Fruit fly (Drosophila melanogaster) whole organism, prepupa: ENCODE data around the gene CG6650.

Experiments
- CG10669 ChIP-seq: fragments of 200-800 bp; sonication (Bioruptor generic); optimal IDR thresholded peaks from 3 replicates; lab custom pipeline; 2018; ENCODE audit warnings: missing biosample characterization, mild to moderate bottlenecking, missing genetic modification characterization, moderate library complexity
- CG11294 ChIP-seq: fragments of 200-800 bp; sonication (Bioruptor generic); IDR thresholded peaks from 2 replicates; pipeline ENCODE4 v1.3.6; 2022; ENCODE audit warnings: missing biosample characterization, missing genetic modification characterization
- CG15336 ChIP-seq: fragments of 200-800 bp; sonication (Bioruptor generic); IDR thresholded peaks from 2 replicates; pipeline ENCODE4 v1.3.6; 2022; ENCODE audit warnings: missing biosample characterization, missing genetic modification characterization
- CG1621 ChIP-seq: fragments of 200-800 bp; sonication (Bioruptor generic); optimal IDR thresholded peaks from 3 replicates; lab custom pipeline; 2018; ENCODE audit warnings: missing biosample characterization, mild to moderate bottlenecking, missing genetic modification characterization
- CG16779 ChIP-seq: fragments of 200-800 bp; sonication (Bioruptor generic); optimal IDR thresholded peaks from 3 replicates; lab custom pipeline; 2017; ENCODE audit warnings: missing biosample characterization, mild to moderate bottlenecking, missing genetic modification characterization
- CG3032 ChIP-seq: fragments of 200-800 bp; optimal IDR thresholded peaks from 2 replicates; lab custom pipeline; 2019; ENCODE audit warnings: missing biosample characterization, mild to moderate bottlenecking, missing genetic modification characterization, moderate library complexity
- CG32006 ChIP-seq: fragments of 200-800 bp; sonication (Bioruptor generic); optimal IDR thresholded peaks from 3 replicates; lab custom pipeline; 2017; ENCODE audit warnings: missing biosample characterization, mild to moderate bottlenecking, missing genetic modification characterization
- CG34406 ChIP-seq: fragments of 200-800 bp; sonication (Bioruptor generic); optimal IDR thresholded peaks from 3 replicates; lab custom pipeline; 2016; ENCODE audit warnings: missing biosample characterization, missing genetic modification characterization
- CG3919 ChIP-seq: fragments of 200-800 bp; sonication (Bioruptor generic); optimal IDR thresholded peaks from 3 replicates; lab custom pipeline; 2016; ENCODE audit warnings: missing biosample characterization, missing genetic modification characterization
- CG4318 ChIP-seq: fragments of 200-800 bp; sonication (Bioruptor generic); optimal IDR thresholded peaks from 3 replicates; lab custom pipeline; 2017; ENCODE audit warnings: missing biosample characterization, mild to moderate bottlenecking, missing genetic modification characterization
- CG6163 ChIP-seq: fragments of 200-800 bp; sonication (Bioruptor generic); IDR thresholded peaks from 3 replicates; pipeline ENCODE4 v1.3.6; 2022; ENCODE audit warnings: missing biosample characterization, missing genetic modification characterization
- CG6276 ChIP-seq: fragments of 200-800 bp; sonication (Bioruptor generic); optimal IDR thresholded peaks from 2 replicates; lab custom pipeline; 2017; ENCODE audit warnings: missing biosample characterization, mild to moderate bottlenecking, missing genetic modification characterization
- CG6808 ChIP-seq: fragments of 200-800 bp; sonication (Bioruptor generic); optimal IDR thresholded peaks from 3 replicates; lab custom pipeline; 2017; ENCODE audit warnings: missing biosample characterization, missing genetic modification characterization, mild to moderate bottlenecking, moderate library complexity, missing genetic modification reagents
- CG8119 ChIP-seq: fragments of 200-800 bp; sonication (Bioruptor generic); IDR thresholded peaks from 3 replicates; pipeline ENCODE4 v1.3.6; 2022; ENCODE audit warnings: missing biosample characterization, missing genetic modification characterization
- Eip75B ChIP-seq: fragments of 200-800 bp; sonication (Bioruptor generic); optimal IDR thresholded peaks from 3 replicates; lab custom pipeline; 2016; ENCODE audit warnings: missing biosample characterization, missing genetic modification characterization
- Eip78C ChIP-seq: fragments of 200-800 bp; sonication (Bioruptor generic); peaks from one replicate; lab custom pipeline; 2016; ENCODE audit warnings: missing biosample characterization, missing genetic modification characterization
- Eip93F ChIP-seq: fragments of 200-800 bp; sonication (Bioruptor generic); optimal IDR thresholded peaks from 2 replicates; lab custom pipeline; 2016; ENCODE audit warnings: missing biosample characterization, mild to moderate bottlenecking, missing genetic modification characterization
- Ets96B ChIP-seq: fragments of 200-800 bp; optimal IDR thresholded peaks from 2 replicates; lab custom pipeline; 2019; ENCODE audit warnings: missing biosample characterization, mild to moderate bottlenecking, missing genetic modification characterization, moderate library complexity
- Hr38 ChIP-seq: sonication (Bioruptor generic); optimal IDR thresholded peaks from 2 replicates; lab custom pipeline; 2016; ENCODE audit warnings: missing biosample characterization, missing genetic modification characterization
- Hr39 ChIP-seq: fragments of 200-800 bp; sonication (Bioruptor generic); optimal IDR thresholded peaks from 2 replicates; lab custom pipeline; 2016; ENCODE audit warnings: missing biosample characterization, missing genetic modification characterization
- Lpt ChIP-seq: fragments of 200-800 bp; sonication (Bioruptor generic); optimal IDR thresholded peaks from 3 replicates; lab custom pipeline; 2016; ENCODE audit warnings: missing biosample characterization, missing genetic modification characterization
- Met ChIP-seq: fragments of 200-800 bp; sonication (Bioruptor generic); optimal IDR thresholded peaks from 3 replicates; lab custom pipeline; 2016; ENCODE audit warnings: missing biosample characterization, missing genetic modification characterization
- Smox ChIP-seq: fragments of 200-800 bp; sonication (Bioruptor generic); optimal IDR thresholded peaks from 3 replicates; lab custom pipeline; 2016; ENCODE audit warnings: missing biosample characterization, missing genetic modification characterization
- Sox102F ChIP-seq: fragments of 200-800 bp; sonication (Bioruptor generic); optimal IDR thresholded peaks from 2 replicates; lab custom pipeline; 2016; ENCODE audit warnings: missing biosample characterization, mild to moderate bottlenecking, missing genetic modification characterization
- Sox14 ChIP-seq: fragments of 200-800 bp; sonication (Bioruptor generic); optimal IDR thresholded peaks from 3 replicates; lab custom pipeline; 2016; ENCODE audit warnings: missing biosample characterization, missing genetic modification characterization
- Sox15 ChIP-seq: fragments of 200-800 bp; sonication (Bioruptor generic); optimal IDR thresholded peaks from 3 replicates; lab custom pipeline; 2016; ENCODE audit warnings: missing biosample characterization, missing genetic modification characterization
- acj6 ChIP-seq: fragments of 200-800 bp; sonication (Bioruptor generic); optimal IDR thresholded peaks from 3 replicates; lab custom pipeline; 2016; ENCODE audit warnings: missing biosample characterization, missing genetic modification characterization
- dac ChIP-seq: fragments of 200-800 bp; sonication (Bioruptor generic); optimal IDR thresholded peaks from 2 replicates; lab custom pipeline; 2017; ENCODE audit warnings: missing biosample characterization, mild to moderate bottlenecking, missing genetic modification characterization
- dsx ChIP-seq: fragments of 200-800 bp; optimal IDR thresholded peaks from 3 replicates; lab custom pipeline; 2019; ENCODE audit warnings: missing biosample characterization, mild to moderate bottlenecking, missing genetic modification characterization, moderate library complexity; ENCODE audit not compliant: poor library complexity, severe bottlenecking
- eg ChIP-seq: fragments of 200-800 bp; sonication (Bioruptor generic); IDR thresholded peaks from 3 replicates; pipeline ENCODE4 v1.3.6; 2022; ENCODE audit warnings: missing biosample characterization, missing genetic modification characterization
- esn ChIP-seq: fragments of 200-800 bp; sonication (Bioruptor generic); optimal IDR thresholded peaks from 2 replicates; lab custom pipeline; 2016; ENCODE audit warnings: missing biosample characterization, mild to moderate bottlenecking, missing genetic modification characterization, moderate library complexity
- fd85E ChIP-seq: fragments of 200-800 bp; sonication (Bioruptor generic); optimal IDR thresholded peaks from 3 replicates; lab custom pipeline; 2016; ENCODE audit warnings: missing biosample characterization, missing genetic modification characterization
- fkh ChIP-seq: fragments of 200-800 bp; sonication (Bioruptor generic); optimal IDR thresholded peaks from 3 replicates; lab custom pipeline; 2017; ENCODE audit warnings: missing biosample characterization, mild to moderate bottlenecking, missing genetic modification characterization, moderate library complexity
- lz ChIP-seq: fragments of 200-800 bp; sonication (Bioruptor generic); optimal IDR thresholded peaks from 3 replicates; lab custom pipeline; 2016; ENCODE audit warnings: missing biosample characterization, missing genetic modification characterization
- net ChIP-seq: fragments of 200-800 bp; sonication (Bioruptor generic); optimal IDR thresholded peaks from 3 replicates; lab custom pipeline; 2016; ENCODE audit warnings: missing biosample characterization, missing genetic modification characterization
- pdm3 ChIP-seq: fragments of 200-800 bp; sonication (Bioruptor generic); optimal IDR thresholded peaks from 3 replicates; lab custom pipeline; 2016; ENCODE audit warnings: missing biosample characterization, missing genetic modification characterization
- spab ChIP-seq: fragments of 200-800 bp; sonication (Bioruptor generic); optimal IDR thresholded peaks from 2 replicates; lab custom pipeline; 2017; ENCODE audit warnings: missing biosample characterization, mild to moderate bottlenecking, missing genetic modification characterization, missing genetic modification reagents
- ss ChIP-seq, 2 experiments: fragments of 200-800 bp; sonication (Bioruptor generic); optimal IDR thresholded peaks; 2 replicates in 1 of 2; 3 replicates in 1 of 2; lab custom pipeline; 2017 to 2018; ENCODE audit warnings: mild to moderate bottlenecking in 2 of 2, missing biosample characterization in 2 of 2, missing genetic modification characterization in 2 of 2, moderate library complexity in 1 of 2
- svp ChIP-seq: fragments of 200-800 bp; sonication (Bioruptor generic); peaks from one replicate; lab custom pipeline; 2016; ENCODE audit warnings: missing biosample characterization, missing genetic modification characterization
- topi ChIP-seq: fragments of 200-800 bp; sonication (Bioruptor generic); optimal IDR thresholded peaks from 3 replicates; lab custom pipeline; 2016; ENCODE audit warnings: missing biosample characterization, missing genetic modification characterization
- vri ChIP-seq: fragments of 200-800 bp; sonication (Bioruptor generic); optimal IDR thresholded peaks from 3 replicates; lab custom pipeline; 2016; ENCODE audit warnings: missing biosample characterization, mild to moderate bottlenecking, missing genetic modification characterization

The CG6650 gene

DNA sequence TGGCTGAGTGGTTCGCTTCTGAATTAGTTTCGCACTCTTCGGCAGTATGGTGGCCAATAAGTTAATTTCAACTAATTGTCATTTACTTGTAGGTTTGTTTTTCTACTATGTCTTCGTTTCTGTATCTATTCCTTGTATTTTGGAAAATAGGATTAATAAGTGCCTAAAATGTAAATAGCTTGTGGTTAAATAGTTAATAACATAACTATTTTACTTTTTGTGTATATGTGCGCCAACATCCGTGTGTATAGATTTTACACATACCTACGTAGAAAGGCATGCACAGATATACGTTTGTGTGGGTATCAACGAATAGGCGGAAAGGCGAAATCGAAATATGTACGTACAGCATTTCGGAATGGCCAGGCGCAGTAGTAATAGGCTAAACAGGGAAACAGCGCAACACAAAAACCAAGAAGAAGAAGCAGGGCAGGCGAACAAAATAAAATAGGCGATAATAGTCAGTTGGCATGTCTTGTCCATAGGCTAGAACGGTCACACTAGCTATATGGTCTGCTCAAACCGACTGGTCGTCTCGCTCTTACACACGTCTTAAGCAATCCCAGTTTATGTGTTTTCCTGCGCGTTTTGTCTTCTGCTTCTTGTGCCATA is 28.6 kb upstream of the CG6650 start:
- TF ChIP-seq net (GFP tag; lab: Kevin White, UChicago) (no peak), Eip78C (GFP tag; lab: Kevin White, UChicago) (peak; percentile 26), Sox102F (no peak), CG15336 (GFP tag; lab: Robert Waterston, UW) (peak; percentile 33; the same call in 1 of the 2 replicates), Sox14 (peak; percentile 28), dsx (GFP tag; lab: Kevin White, UChicago) (peak; percentile 31), ss (GFP tag; optimal IDR thresholded peaks at IDR 0.05; lab: Kevin White, UChicago) (peak; percentile 4 to 22), CG3919 (GFP tag; lab: Kevin White, UChicago) (peak; percentile 5), Lpt (GFP tag; lab: Kevin White, UChicago) (peak; percentile 12), Sox15 (GFP tag; lab: Kevin White, UChicago) (no peak), vri (peak; percentile 41), CG1621 (tag; lab: Kevin White, UChicago) (peak; percentile 34), CG6163 (GFP tag; lab: Robert Waterston, UW) (peak; percentile 98)

DNA sequence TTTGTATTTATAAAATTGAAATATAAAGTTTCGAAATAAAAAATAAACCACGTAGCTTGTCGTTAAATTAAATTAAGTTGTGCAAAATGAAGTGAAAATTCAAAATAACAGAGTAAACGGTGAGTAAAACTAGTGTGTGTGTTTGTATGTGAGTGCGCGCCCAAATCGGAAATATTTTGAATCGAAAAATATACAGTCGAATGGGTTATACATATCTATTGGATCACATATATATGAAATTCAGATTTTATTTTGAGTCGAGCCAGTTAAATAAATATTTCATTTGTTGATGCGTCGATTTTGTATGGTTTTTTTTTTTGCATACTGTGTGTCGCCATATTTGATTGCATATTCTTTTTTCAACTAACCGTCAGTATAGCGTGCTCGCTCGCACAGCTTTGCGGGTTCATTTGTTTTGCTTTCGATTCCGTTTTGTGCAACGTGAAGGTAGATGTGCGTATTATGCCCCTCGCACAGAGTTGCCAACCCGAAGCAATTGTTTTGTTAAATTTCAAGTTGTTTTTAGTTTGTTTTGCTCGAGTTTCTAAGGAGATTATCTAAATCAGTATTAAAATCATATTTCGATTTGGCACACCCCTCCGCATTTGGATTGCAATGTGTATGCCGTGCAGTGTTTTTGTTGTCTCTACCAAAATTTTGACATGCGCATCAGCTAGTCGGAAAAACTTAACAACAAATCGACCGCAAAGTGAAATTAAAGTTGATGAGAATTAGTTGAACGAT is 27.8 kb upstream of the CG6650 start:
- TF ChIP-seq topi (GFP tag; lab: Kevin White, UChicago) = peak; percentile 16
- TF ChIP-seq CG15336 (GFP tag; lab: Robert Waterston, UW) = no peak; the same call in 1 of the 2 replicates
- TF ChIP-seq CG3032 = peak; percentile 22
- TF ChIP-seq CG6276 (GFP tag; lab: Kevin White, UChicago) = no peak
- TF ChIP-seq Met (GFP tag; lab: Kevin White, UChicago) = no peak
- TF ChIP-seq CG10669 (GFP tag; lab: Kevin White, UChicago) = peak; percentile 37
- TF ChIP-seq esn (GFP tag; lab: Kevin White, UChicago) = peak; percentile 52
- no peak for TF ChIP-seq CG34406
- TF ChIP-seq ss (GFP tag; optimal IDR thresholded peaks at IDR 0.05; lab: Kevin White, UChicago) = peak in 1 of 2 experiments; percentile 55
- TF ChIP-seq CG1621 (tag; lab: Kevin White, UChicago) = peak; percentile 34
- TF ChIP-seq Ets96B (tag; lab: Kevin White, UChicago) = peak; percentile 31
- peak; percentile 45 for TF ChIP-seq dac (GFP tag; lab: Kevin White, UChicago)
- peak; percentile 23 for TF ChIP-seq lz (GFP tag; lab: Kevin White, UChicago)
- TF ChIP-seq pdm3 (GFP tag; lab: Kevin White, UChicago) = peak; percentile 15
- peak; percentile 8 for TF ChIP-seq spab (GFP tag; lab: Kevin White, UChicago)
- no peak for TF ChIP-seq fd85E (GFP tag; lab: Kevin White, UChicago)
- no peak for TF ChIP-seq CG11294
- peak; percentile 36 for TF ChIP-seq CG6808 (GFP tag; lab: Kevin White, UChicago)
- no peak for TF ChIP-seq CG8119 (GFP tag; lab: Robert Waterston, UW)
- no peak for TF ChIP-seq Sox102F
- TF ChIP-seq CG4318 = no peak
- peak; percentile 14 for TF ChIP-seq CG32006 (GFP tag; lab: Kevin White, UChicago)
- TF ChIP-seq CG16779 (tag; lab: Kevin White, UChicago) = peak; percentile 1
- TF ChIP-seq Hr39 = peak; percentile 15
- peak; percentile 4 for TF ChIP-seq Smox
- no peak for TF ChIP-seq Lpt (GFP tag; lab: Kevin White, UChicago)
- no peak for TF ChIP-seq Hr38 (GFP tag; lab: Kevin White, UChicago)
- peak; percentile 75 for TF ChIP-seq CG6163 (GFP tag; lab: Robert Waterston, UW)
- TF ChIP-seq Eip75B = peak; percentile 41
- TF ChIP-seq acj6 (GFP tag; lab: Kevin White, UChicago) = no peak
- TF ChIP-seq eg = peak; percentile 63; the same call in 2 of the 3 replicates
- peak; percentile 30 for TF ChIP-seq fkh (GFP tag; lab: Kevin White, UChicago)
- no peak for TF ChIP-seq svp
- TF ChIP-seq Eip78C (GFP tag; lab: Kevin White, UChicago) = peak; percentile 55
- no peak for TF ChIP-seq Eip93F (GFP tag; lab: Kevin White, UChicago)
- TF ChIP-seq Sox14 = peak; percentile 47
